Fruit fly (Drosophila melanogaster) Kc167 (cell line): ENCODE results near the gene Vago.

Source experiments
- h ChIP-seq: fragments of >200 bp; optimal IDR thresholded peaks from 3 replicates; lab custom pipeline; 2018; ENCODE audit warnings: missing external identifiers
- insv ChIP-seq: fragments of >200 bp; optimal IDR thresholded peaks from 3 replicates; lab custom pipeline; 2018; ENCODE audit warnings: missing external identifiers
- psq ChIP-seq: fragments of >200 bp; optimal IDR thresholded peaks from 2 replicates; lab custom pipeline; 2017; ENCODE audit warnings: missing external identifiers
- ttk ChIP-seq: sonication (Bioruptor generic); optimal IDR thresholded peaks from 2 replicates; lab custom pipeline; 2017; ENCODE audit warnings: missing external identifiers

DNA sequence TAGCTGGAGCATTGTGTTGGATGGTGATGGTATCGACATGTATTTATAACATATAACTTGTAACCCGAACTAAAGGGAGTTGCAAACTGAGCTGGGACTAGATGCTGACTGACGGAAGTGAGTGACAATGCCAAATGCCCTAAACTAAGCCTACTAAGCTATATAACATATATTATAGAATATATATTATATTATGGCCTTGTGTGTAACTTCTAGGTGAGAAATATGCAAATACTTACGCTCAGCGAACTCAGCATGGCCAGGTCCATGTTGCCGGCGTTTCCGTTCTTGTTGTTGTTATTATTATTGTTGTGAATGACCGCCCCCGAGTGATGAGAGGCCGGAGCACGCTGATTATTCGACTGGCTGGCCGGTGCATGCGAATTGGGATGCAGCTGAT is 43.2 kb downstream of the Vago start, which contains the start of gene CG44385:
- TF ChIP-seq psq: no peak
- no peak for TF ChIP-seq ttk (lab: Kevin White, UChicago)
- no peak for TF ChIP-seq insv (lab: Kevin White, UChicago)
- no peak for TF ChIP-seq h (lab: Kevin White, UChicago)
